Fruit fly (Drosophila melanogaster) whole organism: Measurements from ENCODE around the gene CG7091.

Source experiments
- CG8478 ChIP-seq: fragments of >200 bp; optimal IDR thresholded peaks from 2 replicates; lab custom pipeline; 2018; ENCODE audit warnings: inconsistent platforms
- Dll ChIP-seq: fragments of >200 bp; optimal IDR thresholded peaks from 2 replicates; lab custom pipeline; 2017
- EcR ChIP-seq, 2 experiments: fragments of >200 bp; optimal IDR thresholded peaks; 2 replicates each; lab custom pipeline; 2017; ENCODE audit warnings: missing biosample characterization in 2 of 2, missing genetic modification characterization in 2 of 2, missing genetic modification reagents in 2 of 2
- pan ChIP-seq: fragments of >200 bp; optimal IDR thresholded peaks from 2 replicates; lab custom pipeline; 2017
- psq ChIP-seq: fragments of >200 bp; optimal IDR thresholded peaks from 2 replicates; lab custom pipeline; 2017
- usp ChIP-seq: fragments of >200 bp; optimal IDR thresholded peaks from 2 replicates; lab custom pipeline; 2017; ENCODE audit warnings: missing biosample characterization, missing genetic modification characterization, mixed read lengths

dm6 chr3R:13011621-13011963 lies 33.8 kb downstream of the CG7091 start, which contains the start of gene CtBP:
- no peak for TF ChIP-seq pan (lab: Kevin White, UChicago)
- no peak for TF ChIP-seq usp (GFP tag; lab: Kevin White, UChicago)
- no peak for TF ChIP-seq psq (lab: Kevin White, UChicago)
- no peak for TF ChIP-seq Dll (lab: Kevin White, UChicago)
- TF ChIP-seq EcR (GFP tag; optimal IDR thresholded peaks at IDR 0.05; lab: Kevin White, UChicago) = no peak
- TF ChIP-seq CG8478 = no peak
